Worm (Caenorhabditis elegans): ENCODE measurements around the gene C02B10.4.
A peak's percentile ranks its signal among the peaks of the same experiment; 100 is the strongest.

The C02B10.4 gene

ce11 chrIV:5110391-5110930 is 19.1 kb downstream of the C02B10.4 start:
- TF ChIP-seq sptf-1 (tag; optimal IDR thresholded peaks at IDR 0.05) (no peak), drap-1 (GFP tag; optimal IDR thresholded peaks at IDR 0.05) (no peak), nhr-76 (tag; optimal IDR thresholded peaks at IDR 0.05) (no peak), lsy-2 (tag; optimal IDR thresholded peaks at IDR 0.05) (no peak), tbx-8 (GFP tag; optimal IDR thresholded peaks at IDR 0.05) (no peak), snpc-4 (tag; optimal IDR thresholded peaks at IDR 0.05) (no peak), nhr-2 (tag; optimal IDR thresholded peaks at IDR 0.05) (no peak), zip-8 (tag; optimal IDR thresholded peaks at IDR 0.05) (no peak), ceh-39 (tag; optimal IDR thresholded peaks at IDR 0.05) (no peak), mls-2 (tag; optimal IDR thresholded peaks at IDR 0.05) (no peak), unc-62 (GFP tag; optimal IDR thresholded peaks at IDR 0.05) (no peak), nhr-12 (tag; optimal IDR thresholded peaks at IDR 0.05) (no peak), unc-39 (tag; optimal IDR thresholded peaks at IDR 0.05) (no peak), hlh-1 (tag; optimal IDR thresholded peaks at IDR 0.05) (no peak), ceh-43 (GFP tag; optimal IDR thresholded peaks at IDR 0.05) (no peak), nhr-237 (tag; optimal IDR thresholded peaks at IDR 0.05) (no peak), sem-2 (GFP tag; optimal IDR thresholded peaks at IDR 0.05) (no peak), bed-3 (GFP tag; optimal IDR thresholded peaks at IDR 0.05) (no peak)

ce11 chrIV:5111533-5111932 is 20.1 kb downstream of the C02B10.4 start, which contains the start of gene AC7.3:
AC7.3 (plus strand) TSS chrIV:5111833.
- TF ChIP-seq mep-1 (tag; optimal IDR thresholded peaks at IDR 0.05) = no peak
- no peak for TF ChIP-seq cnd-1 (tag; optimal IDR thresholded peaks at IDR 0.05)
- TF ChIP-seq nhr-28 (tag; optimal IDR thresholded peaks at IDR 0.05) = no peak
- TF ChIP-seq blmp-1 (tag; optimal IDR thresholded peaks at IDR 0.05) = no peak
- TF ChIP-seq mab-5 (tag; optimal IDR thresholded peaks at IDR 0.05) = no peak
- TF ChIP-seq flh-1 (GFP tag; optimal IDR thresholded peaks at IDR 0.05) = no peak
- no peak for TF ChIP-seq M03D4.4 (tag; optimal IDR thresholded peaks at IDR 0.05)

- TF ChIP-seq ces-1 (GFP tag; optimal IDR thresholded peaks at IDR 0.05) (peak; percentile 21), mls-2 (tag; optimal IDR thresholded peaks at IDR 0.05) (no peak)
Measured at ce11 chrIV:5121995-5122394, 30.6 kb downstream of the C02B10.4 start, which contains the start of gene tkr-3. tkr-3 (minus strand) TSS chrIV:5122095.

- TF ChIP-seq M03D4.4 (tag; optimal IDR thresholded peaks at IDR 0.05) (no peak), flh-1 (GFP tag; optimal IDR thresholded peaks at IDR 0.05) (no peak), lsy-2 (tag; optimal IDR thresholded peaks at IDR 0.05) (no peak), drap-1 (GFP tag; optimal IDR thresholded peaks at IDR 0.05) (no peak), zip-8 (tag; optimal IDR thresholded peaks at IDR 0.05) (no peak), nhr-12 (tag; optimal IDR thresholded peaks at IDR 0.05) (no peak), nhr-237 (tag; optimal IDR thresholded peaks at IDR 0.05) (no peak), nhr-76 (tag; optimal IDR thresholded peaks at IDR 0.05) (no peak), elt-1 (tag; optimal IDR thresholded peaks at IDR 0.05; ENCODE audit: borderline replicate concordance, insufficient read depth) (no peak), cnd-1 (tag; optimal IDR thresholded peaks at IDR 0.05) (no peak), mls-2 (tag; optimal IDR thresholded peaks at IDR 0.05) (no peak), blmp-1 (tag; optimal IDR thresholded peaks at IDR 0.05) (no peak), ztf-11 (tag; optimal IDR thresholded peaks at IDR 0.05) (no peak), ces-1 (GFP tag; optimal IDR thresholded peaks at IDR 0.05) (no peak), unc-62 (GFP tag; optimal IDR thresholded peaks at IDR 0.05) (no peak)
Measured at ce11 chrIV:5131781-5132180, 40.4 kb downstream of the C02B10.4 start.

- TF ChIP-seq flh-1 (GFP tag; optimal IDR thresholded peaks at IDR 0.05) (no peak), nhr-28 (tag; optimal IDR thresholded peaks at IDR 0.05) (no peak), ces-1 (GFP tag; optimal IDR thresholded peaks at IDR 0.05) (peak; percentile 63), sptf-1 (tag; optimal IDR thresholded peaks at IDR 0.05) (no peak), lsy-2 (tag; optimal IDR thresholded peaks at IDR 0.05) (peak; percentile 2), ceh-43 (GFP tag; optimal IDR thresholded peaks at IDR 0.05) (no peak), tbx-8 (GFP tag; optimal IDR thresholded peaks at IDR 0.05) (no peak), unc-120 (tag; optimal IDR thresholded peaks at IDR 0.05; ENCODE audit: poor library complexity, severe bottlenecking) (peak; percentile 82), elt-3 (tag; optimal IDR thresholded peaks at IDR 0.05) (peak; percentile 15), hlh-1 (tag; optimal IDR thresholded peaks at IDR 0.05) (peak; percentile 68), elt-1 (tag; optimal IDR thresholded peaks at IDR 0.05; ENCODE audit: borderline replicate concordance, insufficient read depth) (no peak), lin-13 (tag; optimal IDR thresholded peaks at IDR 0.05) (no peak), nhr-237 (tag; optimal IDR thresholded peaks at IDR 0.05) (no peak), nhr-12 (tag; optimal IDR thresholded peaks at IDR 0.05) (no peak), mab-5 (tag; optimal IDR thresholded peaks at IDR 0.05) (no peak), ztf-11 (tag; optimal IDR thresholded peaks at IDR 0.05) (no peak)
Measured at ce11 chrIV:5133791-5134370, 42.5 kb downstream of the C02B10.4 start.

Data from whole organism, mixed stage, embryonic.